Worm (Caenorhabditis elegans): ENCODE results near the gene sdz-38.

Gene sdz-38

DNA sequence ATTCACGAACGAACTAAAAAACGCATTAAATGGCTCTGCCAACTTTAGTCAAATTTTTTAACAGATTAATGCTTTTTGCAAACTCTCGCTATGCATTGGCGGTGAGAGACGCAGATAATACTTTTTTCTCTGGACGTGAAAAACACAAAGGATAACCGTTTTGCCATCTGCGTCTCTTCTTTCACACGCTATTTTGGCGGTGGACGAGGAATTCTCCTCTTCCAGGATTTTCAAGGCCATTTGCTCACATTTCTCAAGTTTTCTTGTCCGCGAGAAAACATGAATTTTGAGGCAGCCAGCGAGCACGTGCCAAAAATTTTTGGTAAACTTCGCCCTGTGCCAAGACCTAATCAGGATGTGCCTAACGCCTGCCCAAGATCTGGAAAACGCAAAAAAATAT, 50.6 kb downstream of the sdz-38 start (continued):
- TF ChIP-seq ztf-1 (GFP tag; conservative IDR thresholded peaks at IDR 0.05) (no peak), elt-3 (tag; optimal IDR thresholded peaks at IDR 0.05) (no peak), Y55F3AM.14 (GFP tag; optimal IDR thresholded peaks at IDR 0.05) (no peak), ceh-16 (tag; optimal IDR thresholded peaks at IDR 0.05) (no peak), zag-1 (tag; optimal IDR thresholded peaks at IDR 0.05) (no peak), nhr-77 (tag; optimal IDR thresholded peaks at IDR 0.05) (no peak), ztf-11 (tag; optimal IDR thresholded peaks at IDR 0.05) (no peak), F13H6.1 (tag; optimal IDR thresholded peaks at IDR 0.05) (peak; percentile 15), blmp-1 (tag; optimal IDR thresholded peaks at IDR 0.05; ENCODE audit: insufficient read depth) (no peak), unc-62 (GFP tag; optimal IDR thresholded peaks at IDR 0.05) (no peak), skn-1 (tag; optimal IDR thresholded peaks at IDR 0.05) (no peak), fos-1 (tag; optimal IDR thresholded peaks at IDR 0.05) (no peak), gmeb-1 (tag; optimal IDR thresholded peaks at IDR 0.05) (peak; percentile 15), sem-4 (tag; optimal IDR thresholded peaks at IDR 0.05) (no peak), sma-9 (GFP tag; optimal IDR thresholded peaks at IDR 0.05) (peak; percentile 48), sma-9 (tag; optimal IDR thresholded peaks at IDR 0.05) (no peak), alr-1 (tag; optimal IDR thresholded peaks at IDR 0.05) (no peak), nhr-12 (tag; optimal IDR thresholded peaks at IDR 0.05) (no peak), peb-1 (tag; optimal IDR thresholded peaks at IDR 0.05) (no peak), unc-55 (GFP tag; optimal IDR thresholded peaks at IDR 0.05) (peak; percentile 48), mab-5 (tag; optimal IDR thresholded peaks at IDR 0.05) (no peak)

Data from whole organism, L2 larva.